Worm (Caenorhabditis elegans): ENCODE measurements around the gene his-59.

DNA sequence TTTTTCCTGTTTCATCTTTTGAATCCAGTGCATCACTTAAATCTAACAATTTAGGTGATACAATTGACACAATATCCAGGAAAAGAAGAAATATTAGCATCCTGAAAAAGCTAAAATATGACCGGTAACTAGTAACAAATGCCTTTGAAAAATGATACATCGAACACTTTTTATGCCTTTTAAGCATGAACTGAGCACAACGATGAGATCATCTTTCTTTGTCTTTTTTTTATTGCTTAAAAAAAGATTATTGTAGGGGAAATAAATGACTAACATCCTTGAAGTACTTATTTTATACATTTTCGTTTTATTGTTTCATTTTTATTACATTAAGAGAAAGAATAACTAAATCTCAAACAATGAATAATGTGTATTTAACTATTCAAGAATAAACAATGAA is 22.2 kb upstream of the his-59 start, which contains the start of gene F13B6.3:
- TF ChIP-seq drap-1 (GFP tag; optimal IDR thresholded peaks at IDR 0.05) (no peak), blmp-1 (tag; optimal IDR thresholded peaks at IDR 0.05) (no peak)

All from whole organism, mixed stage, embryonic.